Worm (Caenorhabditis elegans): Measurements from ENCODE around the gene K03B8.14.

ce11 chrV:11438464-11438863 is 48.2 kb downstream of the K03B8.14 start, which contains the start of gene dmsr-1:
- TF ChIP-seq lin-39 (tag; optimal IDR thresholded peaks at IDR 0.05) (no peak), snpc-4 (tag; optimal IDR thresholded peaks at IDR 0.05) (no peak), sup-37 (GFP tag; optimal IDR thresholded peaks at IDR 0.05) (no peak), xbp-1 (tag; optimal IDR thresholded peaks at IDR 0.05) (no peak), tbx-2 (tag; optimal IDR thresholded peaks at IDR 0.05) (no peak), unc-62 (GFP tag; optimal IDR thresholded peaks at IDR 0.05) (no peak)
